Fruit fly (Drosophila melanogaster) whole organism, embryonic: Measurements from ENCODE around the gene amn.

Experiments used
- Bgb ChIP-seq: fragments of 200-800 bp; sonication (Bioruptor generic); IDR thresholded peaks from 2 replicates; pipeline ENCODE4 v1.3.6; 2022; ENCODE audit warnings: missing biosample characterization, missing genetic modification characterization; ENCODE audit not compliant: partially characterized antibody
- CG12236 ChIP-seq: fragments of 200-800 bp; sonication (Bioruptor generic); optimal IDR thresholded peaks from 2 replicates; lab custom pipeline; 2016; ENCODE audit warnings: missing biosample characterization, missing genetic modification characterization
- CG12391 ChIP-seq: fragments of 200-800 bp; sonication (Bioruptor generic); optimal IDR thresholded peaks from 3 replicates; lab custom pipeline; 2018; ENCODE audit warnings: missing biosample characterization, mild to moderate bottlenecking, missing genetic modification characterization, moderate library complexity
- CG12942 ChIP-seq: fragments of 200-800 bp; sonication (Bioruptor generic); optimal IDR thresholded peaks from 3 replicates; lab custom pipeline; 2016; ENCODE audit warnings: missing biosample characterization, missing genetic modification characterization
- CG1602 ChIP-seq: fragments of 200-800 bp; sonication (Bioruptor generic); optimal IDR thresholded peaks from 3 replicates; lab custom pipeline; 2016; ENCODE audit warnings: missing biosample characterization, missing genetic modification characterization
- CG17829 ChIP-seq: fragments of 200-800 bp; optimal IDR thresholded peaks from 2 replicates; lab custom pipeline; 2019; ENCODE audit warnings: missing biosample characterization, mild to moderate bottlenecking, missing genetic modification characterization, moderate library complexity
- CG18011 ChIP-seq: fragments of 200-800 bp; sonication (Bioruptor generic); optimal IDR thresholded peaks from 2 replicates; lab custom pipeline; 2017; ENCODE audit warnings: missing biosample characterization, missing genetic modification characterization, mild to moderate bottlenecking, moderate library complexity, missing genotype
- CG2116 ChIP-seq: fragments of 200-800 bp; sonication (Bioruptor generic); optimal IDR thresholded peaks from 3 replicates; lab custom pipeline; 2018; ENCODE audit warnings: missing biosample characterization, mild to moderate bottlenecking, missing genetic modification characterization
- CG2129 ChIP-seq: fragments of 200-800 bp; sonication (Bioruptor generic); IDR thresholded peaks from 2 replicates; pipeline ENCODE4 v1.3.6; 2022; ENCODE audit warnings: missing biosample characterization, missing genetic modification characterization; ENCODE audit not compliant: partially characterized antibody
- CG30403 ChIP-seq: fragments of 200-800 bp; sonication (Bioruptor generic); optimal IDR thresholded peaks from 3 replicates; lab custom pipeline; 2016; ENCODE audit warnings: missing biosample characterization, missing genetic modification characterization
- CG3065 ChIP-seq: fragments of 200-800 bp; sonication (Bioruptor generic); optimal IDR thresholded peaks from 2 replicates; lab custom pipeline; 2016; ENCODE audit warnings: missing biosample characterization, missing genetic modification characterization
- CG31224 ChIP-seq: fragments of 200-800 bp; sonication (Bioruptor generic); IDR thresholded peaks from 2 replicates; pipeline ENCODE4 v1.3.6; 2022; ENCODE audit warnings: missing biosample characterization, missing genetic modification characterization
- CG33557 ChIP-seq: fragments of 200-800 bp; sonication (Bioruptor generic); optimal IDR thresholded peaks from 2 replicates; lab custom pipeline; 2019; ENCODE audit warnings: missing biosample characterization, mild to moderate bottlenecking, missing genetic modification characterization, moderate library complexity
- CG3838 ChIP-seq: fragments of 200-800 bp; sonication (Bioruptor generic); optimal IDR thresholded peaks from 3 replicates; lab custom pipeline; 2016; ENCODE audit warnings: missing biosample characterization, missing genetic modification characterization
- CG43689 ChIP-seq: fragments of 200-800 bp; sonication (Bioruptor generic); IDR thresholded peaks from 2 replicates; pipeline ENCODE4 v1.3.6; 2022; ENCODE audit warnings: missing biosample characterization, missing genetic modification characterization
- CG5180 ChIP-seq: fragments of 200-800 bp; sonication (Bioruptor generic); optimal IDR thresholded peaks from 3 replicates; lab custom pipeline; 2017; ENCODE audit warnings: missing biosample characterization, missing genetic modification characterization, mild to moderate bottlenecking, moderate library complexity, missing genetic modification reagents
- CG7928 ChIP-seq: fragments of 200-800 bp; sonication (Bioruptor generic); optimal IDR thresholded peaks from 2 replicates; lab custom pipeline; 2017; ENCODE audit warnings: missing biosample characterization, mild to moderate bottlenecking, missing genetic modification characterization
- CG8089 ChIP-seq: fragments of 200-800 bp; sonication (Bioruptor generic); optimal IDR thresholded peaks from 3 replicates; lab custom pipeline; 2016; ENCODE audit warnings: missing biosample characterization, missing genetic modification characterization
- CG8359 ChIP-seq: fragments of 200-800 bp; sonication (Bioruptor generic); optimal IDR thresholded peaks from 2 replicates; lab custom pipeline; 2017; ENCODE audit warnings: missing biosample characterization, mild to moderate bottlenecking, missing genetic modification characterization, borderline replicate concordance
- CG9727 ChIP-seq: fragments of 200-800 bp; sonication (Bioruptor generic); optimal IDR thresholded peaks from 3 replicates; lab custom pipeline; 2017; ENCODE audit warnings: missing biosample characterization, mild to moderate bottlenecking, missing genetic modification characterization
- CrebB ChIP-seq: fragments of 200-800 bp; sonication (Bioruptor generic); optimal IDR thresholded peaks from 3 replicates; lab custom pipeline; 2018; ENCODE audit warnings: missing biosample characterization, mild to moderate bottlenecking, missing genetic modification characterization
- Dad ChIP-seq: fragments of 200-800 bp; sonication (Bioruptor generic); optimal IDR thresholded peaks from 3 replicates; lab custom pipeline; 2016; ENCODE audit warnings: missing biosample characterization, missing genetic modification characterization
- Dbx ChIP-seq: fragments of 200-800 bp; sonication (Bioruptor generic); IDR thresholded peaks from 3 replicates; pipeline ENCODE4 v1.3.6; 2022; ENCODE audit warnings: missing biosample characterization, missing genetic modification characterization
- Dfd ChIP-seq, 2 experiments: fragments of >200 bp; optimal IDR thresholded peaks; 2 replicates each; lab custom pipeline; 2017; ENCODE audit warnings: missing biosample characterization in 2 of 2, missing genetic modification characterization in 2 of 2
- Eip74EF ChIP-seq, 2 experiments: fragments of 200-800 bp in 1 of 2; fragments of >200 bp in 1 of 2; sonication (Bioruptor generic) in 1 of 2; optimal IDR thresholded peaks; 2 replicates each; lab custom pipeline; 2017 to 2019; ENCODE audit warnings: missing biosample characterization in 2 of 2, missing genetic modification characterization in 2 of 2, mild to moderate bottlenecking in 1 of 2, moderate library complexity in 1 of 2
- Ets97D ChIP-seq: fragments of 200-800 bp; sonication (Bioruptor generic); optimal IDR thresholded peaks from 3 replicates; lab custom pipeline; 2016; ENCODE audit warnings: missing biosample characterization, missing genetic modification characterization
- Gsc ChIP-seq: fragments of 200-800 bp; sonication (Bioruptor generic); IDR thresholded peaks from 2 replicates; pipeline ENCODE4 v1.3.6; 2022; ENCODE audit warnings: missing biosample characterization, missing genetic modification characterization
- HLH3B ChIP-seq: fragments of 200-800 bp; sonication (Bioruptor generic); IDR thresholded peaks from 2 replicates; pipeline ENCODE4 v1.3.6; 2022; ENCODE audit warnings: missing biosample characterization, missing genetic modification characterization
- Hsf ChIP-seq: fragments of 200-800 bp; sonication (Bioruptor generic); optimal IDR thresholded peaks from 3 replicates; lab custom pipeline; 2016; ENCODE audit warnings: missing biosample characterization, missing genetic modification characterization
- Lpt ChIP-seq: fragments of >200 bp; optimal IDR thresholded peaks from 2 replicates; lab custom pipeline; 2018; ENCODE audit warnings: missing biosample characterization, missing genetic modification characterization
- Optix ChIP-seq: fragments of 200-800 bp; sonication (Bioruptor generic); IDR thresholded peaks from 3 replicates; pipeline ENCODE4 v1.3.6; 2022; ENCODE audit warnings: missing biosample characterization, missing genetic modification characterization
- Poxn ChIP-seq: fragments of 200-800 bp; sonication (Bioruptor generic); IDR thresholded peaks from 2 replicates; pipeline ENCODE4 v1.3.6; 2022; ENCODE audit warnings: missing biosample characterization, missing genetic modification characterization
- Rx ChIP-seq: fragments of 200-800 bp; sonication (Bioruptor generic); IDR thresholded peaks from 2 replicates; pipeline ENCODE4 v1.3.6; 2022; ENCODE audit warnings: missing biosample characterization, missing genetic modification characterization
- Sry-β ChIP-seq: fragments of 200-800 bp; sonication (Bioruptor generic); optimal IDR thresholded peaks from 2 replicates; lab custom pipeline; 2018; ENCODE audit warnings: missing biosample characterization, mild to moderate bottlenecking, missing genetic modification characterization, moderate library complexity
- ac ChIP-seq: fragments of 200-800 bp; sonication (Bioruptor generic); optimal IDR thresholded peaks from 3 replicates; lab custom pipeline; 2017; ENCODE audit warnings: missing biosample characterization, mild to moderate bottlenecking, missing genetic modification characterization
- amos ChIP-seq: fragments of 200-800 bp; sonication (Bioruptor generic); IDR thresholded peaks from 2 replicates; pipeline ENCODE4 v1.3.6; 2022; ENCODE audit warnings: missing biosample characterization, missing genetic modification characterization; ENCODE audit not compliant: partially characterized antibody
- btn ChIP-seq: fragments of 200-800 bp; sonication (Bioruptor generic); optimal IDR thresholded peaks from 2 replicates; lab custom pipeline; 2016; ENCODE audit warnings: missing biosample characterization, missing genetic modification characterization
- cg ChIP-seq: fragments of 200-800 bp; sonication (Bioruptor generic); optimal IDR thresholded peaks from 3 replicates; lab custom pipeline; 2019; ENCODE audit warnings: missing biosample characterization, mild to moderate bottlenecking, missing genetic modification characterization, moderate library complexity
- danr ChIP-seq: fragments of 200-800 bp; sonication (Bioruptor generic); IDR thresholded peaks from 2 replicates; pipeline ENCODE4 v1.3.6; 2022; ENCODE audit warnings: missing biosample characterization, missing genetic modification characterization
- disco-r ChIP-seq: fragments of 200-800 bp; sonication (Bioruptor generic); optimal IDR thresholded peaks from 2 replicates; lab custom pipeline; 2016; ENCODE audit warnings: missing biosample characterization, missing genetic modification characterization
- dmrt99B ChIP-seq: fragments of 200-800 bp; sonication (Bioruptor generic); optimal IDR thresholded peaks from 2 replicates; lab custom pipeline; 2018; ENCODE audit warnings: missing biosample characterization, mild to moderate bottlenecking, missing genetic modification characterization, moderate library complexity
- dpn ChIP-seq, 2 experiments: fragments of 200-800 bp; sonication (Bioruptor generic); optimal IDR thresholded peaks; 3 replicates each; lab custom pipeline; 2016; ENCODE audit warnings: missing biosample characterization in 2 of 2, missing genetic modification characterization in 2 of 2
- jigr1 ChIP-seq: fragments of 200-800 bp; sonication (Bioruptor generic); IDR thresholded peaks from 3 replicates; pipeline ENCODE4 v1.3.6; 2022; ENCODE audit warnings: missing biosample characterization, missing genetic modification characterization
- sima ChIP-seq: fragments of 200-800 bp; sonication (Bioruptor generic); optimal IDR thresholded peaks from 2 replicates; lab custom pipeline; 2016; ENCODE audit warnings: missing biosample characterization, missing genetic modification characterization
- sna ChIP-seq: fragments of 200-800 bp; sonication (Bioruptor generic); IDR thresholded peaks from 2 replicates; pipeline ENCODE4 v1.3.6; 2022; ENCODE audit warnings: missing biosample characterization, missing genetic modification characterization; ENCODE audit not compliant: partially characterized antibody
- unc-4 ChIP-seq: fragments of 200-800 bp; sonication (Bioruptor generic); IDR thresholded peaks from 2 replicates; pipeline ENCODE4 v1.3.6; 2022; ENCODE audit warnings: missing biosample characterization, missing genetic modification characterization; ENCODE audit not compliant: partially characterized antibody
- vvl ChIP-seq: fragments of 200-800 bp; sonication (Bioruptor generic); IDR thresholded peaks from 2 replicates; pipeline ENCODE4 v1.3.6; 2022; ENCODE audit warnings: missing biosample characterization, missing genetic modification characterization
- wdn ChIP-seq: fragments of 200-800 bp; sonication (Bioruptor generic); IDR thresholded peaks from 2 replicates; pipeline ENCODE4 v1.3.6; 2022; ENCODE audit warnings: missing biosample characterization, missing genetic modification characterization

The amn gene

dm6 chrX:19886936-19887934 lies 2.6 kb downstream of the amn start (continued):
- TF ChIP-seq Rx (GFP tag; lab: Robert Waterston, UW) (no peak), danr (GFP tag; lab: Robert Waterston, UW) (no peak), CG7928 (GFP tag; lab: Kevin White, UChicago) (no peak), Bgb (GFP tag; lab: Robert Waterston, UW) (peak; percentile 57; the same call in 1 of the 2 replicates), CG12942 (no peak), CG17829 (tag; lab: Kevin White, UChicago) (no peak), jigr1 (no peak), CG1602 (GFP tag; lab: Kevin White, UChicago) (no peak), Dad (GFP tag; lab: Kevin White, UChicago) (no peak), CG18011 (GFP tag; lab: Kevin White, UChicago) (no peak), sna (GFP tag; lab: Robert Waterston, UW) (0 out of 2 replicates have a peak, but pooled peaks have one; percentile 44), CG30403 (no peak), Gsc (GFP tag; lab: Robert Waterston, UW) (no peak), dpn (GFP tag; optimal IDR thresholded peaks at IDR 0.05; lab: Kevin White, UChicago) (no peak), CG2116 (no peak), CG5180 (GFP tag; lab: Kevin White, UChicago) (peak; percentile 69), Dbx (GFP tag; lab: Robert Waterston, UW) (no peak; the same call in 2 of the 3 replicates), btn (GFP tag; lab: Kevin White, UChicago) (no peak), CG43689 (GFP tag; lab: Robert Waterston, UW) (no peak), cg (GFP tag; lab: Kevin White, UChicago) (peak; percentile 66), CG12236 (no peak), CG9727 (GFP tag; lab: Kevin White, UChicago) (peak; percentile 29), vvl (GFP tag; lab: Robert Waterston, UW) (no peak; the same call in none of the 2 replicates), sima (no peak), CG3065 (GFP tag; lab: Kevin White, UChicago) (no peak), Poxn (GFP tag; lab: Robert Waterston, UW) (no peak), CG12391 (no peak), wdn (GFP tag; lab: Robert Waterston, UW) (no peak), Lpt (no peak), Dfd (GFP tag; optimal IDR thresholded peaks at IDR 0.05; lab: Kevin White, UChicago) (no peak), CG2129 (GFP tag; lab: Robert Waterston, UW) (no peak), CG8089 (GFP tag; lab: Kevin White, UChicago) (no peak), amos (peak; percentile 42; the same call in 1 of the 2 replicates), Hsf (GFP tag; lab: Kevin White, UChicago) (no peak), Ets97D (GFP tag; lab: Kevin White, UChicago) (no peak), Sry-β (GFP tag; lab: Kevin White, UChicago) (peak; percentile 42), dmrt99B (tag; lab: Kevin White, UChicago) (peak; percentile 7), ac (GFP tag; lab: Kevin White, UChicago) (no peak), disco-r (GFP tag; lab: Kevin White, UChicago) (no peak), CG31224 (GFP tag; lab: Robert Waterston, UW) (no peak), unc-4 (peak; percentile 41; the same call in 1 of the 2 replicates), HLH3B (GFP tag; lab: Robert Waterston, UW) (no peak), CG33557 (GFP tag; lab: Kevin White, UChicago) (no peak), CG3838 (GFP tag; lab: Kevin White, UChicago) (no peak), Eip74EF (GFP tag; optimal IDR thresholded peaks at IDR 0.05; lab: Kevin White, UChicago) (peak in 1 of 2 experiments; percentile 33), Optix (GFP tag; lab: Robert Waterston, UW) (no peak), CrebB (tag; lab: Kevin White, UChicago) (peak; percentile 25), CG8359 (no peak)
